Worm (Caenorhabditis elegans): Measurements from ENCODE around the gene srh-283.

The srh-283 gene

DNA sequence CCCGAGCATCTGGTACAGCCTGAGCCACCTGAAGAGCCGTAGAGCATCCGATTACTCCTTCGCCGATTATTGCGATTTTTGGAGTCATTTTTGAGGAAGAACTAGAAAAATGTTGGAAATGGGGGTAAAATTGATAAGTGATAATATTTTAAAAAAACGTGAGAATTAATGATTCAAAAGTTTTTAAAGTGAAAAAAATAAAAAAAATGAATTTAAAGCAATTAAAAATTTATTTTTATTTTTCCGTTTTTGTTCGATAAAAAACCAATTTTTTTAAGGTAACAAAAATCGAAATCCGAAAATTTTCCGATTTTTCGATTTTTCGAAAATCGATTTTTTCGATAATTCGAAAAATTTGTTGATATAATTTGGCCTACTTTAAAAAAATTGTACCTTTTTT lies 12.0 kb downstream of the srh-283 start, which contains the start of gene ddo-1:
Gene ddo-1 (minus strand): TSS at position 101 of the 400 bp plus-strand sequence.
- no peak for TF ChIP-seq hlh-1 (tag; optimal IDR thresholded peaks at IDR 0.05)
- TF ChIP-seq unc-62 (GFP tag; optimal IDR thresholded peaks at IDR 0.05): no peak
- no peak for TF ChIP-seq blmp-1 (tag; optimal IDR thresholded peaks at IDR 0.05)
- no peak for TF ChIP-seq lin-32 (GFP tag; optimal IDR thresholded peaks at IDR 0.05)
- no peak for TF ChIP-seq unc-39 (tag; optimal IDR thresholded peaks at IDR 0.05)
- no peak for TF ChIP-seq ham-2 (GFP tag; optimal IDR thresholded peaks at IDR 0.05)
- TF ChIP-seq zip-8 (tag; optimal IDR thresholded peaks at IDR 0.05): no peak

DNA sequence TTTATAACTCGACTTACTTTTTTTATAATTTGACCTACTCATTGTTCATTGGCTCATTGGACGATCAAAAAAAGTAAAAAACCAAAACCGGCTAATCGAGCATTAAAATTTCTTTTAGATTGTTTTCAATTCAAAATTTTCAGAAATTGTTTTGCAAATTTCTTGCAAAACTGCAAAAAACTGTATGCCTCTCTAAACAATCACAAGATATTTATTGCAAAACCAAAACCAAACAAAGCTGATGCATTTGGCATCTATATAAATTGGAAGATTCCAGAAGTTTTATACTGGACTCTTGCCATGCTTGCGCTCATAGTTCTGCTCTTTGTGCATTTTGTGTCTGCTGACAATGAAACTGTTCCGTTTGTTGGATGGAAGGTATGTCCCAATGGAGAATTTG lies 12.5 kb downstream of the srh-283 start, which contains the start of gene C47A10.12:
Gene C47A10.12 (plus strand): TSS at position 301 of the 400 bp plus-strand sequence.
- TF ChIP-seq ham-2 (GFP tag; optimal IDR thresholded peaks at IDR 0.05): no peak
- no peak for TF ChIP-seq elt-1 (tag; optimal IDR thresholded peaks at IDR 0.05; ENCODE audit: borderline replicate concordance, insufficient read depth)
- no peak for TF ChIP-seq ces-1 (GFP tag; optimal IDR thresholded peaks at IDR 0.05)
- TF ChIP-seq nhr-2 (tag; optimal IDR thresholded peaks at IDR 0.05): no peak
- TF ChIP-seq lsy-2 (tag; optimal IDR thresholded peaks at IDR 0.05): no peak
- no peak for TF ChIP-seq pha-4 (tag; optimal IDR thresholded peaks at IDR 0.05)
- TF ChIP-seq lin-32 (GFP tag; optimal IDR thresholded peaks at IDR 0.05): no peak
- TF ChIP-seq sem-2 (GFP tag; optimal IDR thresholded peaks at IDR 0.05): no peak
- no peak for TF ChIP-seq drap-1 (GFP tag; optimal IDR thresholded peaks at IDR 0.05)
- TF ChIP-seq ztf-11 (tag; optimal IDR thresholded peaks at IDR 0.05): no peak
- no peak for TF ChIP-seq cnd-1 (tag; optimal IDR thresholded peaks at IDR 0.05)
- no peak for TF ChIP-seq unc-62 (GFP tag; optimal IDR thresholded peaks at IDR 0.05)
- no peak for TF ChIP-seq M03D4.4 (tag; optimal IDR thresholded peaks at IDR 0.05)

- no peak for TF ChIP-seq tbx-8 (GFP tag; optimal IDR thresholded peaks at IDR 0.05)
- TF ChIP-seq ztf-11 (tag; optimal IDR thresholded peaks at IDR 0.05): no peak
- TF ChIP-seq nhr-12 (tag; optimal IDR thresholded peaks at IDR 0.05): no peak
- TF ChIP-seq ces-1 (GFP tag; optimal IDR thresholded peaks at IDR 0.05): no peak
- no peak for TF ChIP-seq ceh-83 (GFP tag; optimal IDR thresholded peaks at IDR 0.05)
- TF ChIP-seq lin-32 (GFP tag; optimal IDR thresholded peaks at IDR 0.05): no peak
- no peak for TF ChIP-seq nhr-2 (tag; optimal IDR thresholded peaks at IDR 0.05)
- TF ChIP-seq cnd-1 (tag; optimal IDR thresholded peaks at IDR 0.05): no peak
- no peak for TF ChIP-seq sptf-1 (tag; optimal IDR thresholded peaks at IDR 0.05)
- no peak for TF ChIP-seq blmp-1 (tag; optimal IDR thresholded peaks at IDR 0.05)
- no peak for TF ChIP-seq ceh-39 (tag; optimal IDR thresholded peaks at IDR 0.05)
- TF ChIP-seq snpc-4 (tag; optimal IDR thresholded peaks at IDR 0.05): no peak
- no peak for TF ChIP-seq nhr-28 (tag; optimal IDR thresholded peaks at IDR 0.05)
- no peak for TF ChIP-seq lin-13 (tag; optimal IDR thresholded peaks at IDR 0.05)
- no peak for TF ChIP-seq pha-4 (tag; optimal IDR thresholded peaks at IDR 0.05)
- TF ChIP-seq nhr-237 (tag; optimal IDR thresholded peaks at IDR 0.05): no peak
- TF ChIP-seq unc-120 (tag; optimal IDR thresholded peaks at IDR 0.05; ENCODE audit: poor library complexity, severe bottlenecking): no peak
- TF ChIP-seq sem-2 (GFP tag; optimal IDR thresholded peaks at IDR 0.05): no peak
Observed at ce11 chrV:17780285-17780684, 15.1 kb downstream of the srh-283 start.

ce11 chrV:17783542-17783941 lies 18.4 kb downstream of the srh-283 start, which contains the start of gene srab-12:
Gene srab-12, minus strand, starts transcription at chrV:17783642.
- no peak for TF ChIP-seq unc-39 (tag; optimal IDR thresholded peaks at IDR 0.05)
- TF ChIP-seq ceh-39 (tag; optimal IDR thresholded peaks at IDR 0.05): no peak
- TF ChIP-seq ces-1 (GFP tag; optimal IDR thresholded peaks at IDR 0.05): no peak
- TF ChIP-seq mep-1 (tag; optimal IDR thresholded peaks at IDR 0.05): no peak
- TF ChIP-seq lin-32 (GFP tag; optimal IDR thresholded peaks at IDR 0.05): no peak
- TF ChIP-seq bed-3 (GFP tag; optimal IDR thresholded peaks at IDR 0.05): no peak
- no peak for TF ChIP-seq snpc-4 (tag; optimal IDR thresholded peaks at IDR 0.05)

DNA sequence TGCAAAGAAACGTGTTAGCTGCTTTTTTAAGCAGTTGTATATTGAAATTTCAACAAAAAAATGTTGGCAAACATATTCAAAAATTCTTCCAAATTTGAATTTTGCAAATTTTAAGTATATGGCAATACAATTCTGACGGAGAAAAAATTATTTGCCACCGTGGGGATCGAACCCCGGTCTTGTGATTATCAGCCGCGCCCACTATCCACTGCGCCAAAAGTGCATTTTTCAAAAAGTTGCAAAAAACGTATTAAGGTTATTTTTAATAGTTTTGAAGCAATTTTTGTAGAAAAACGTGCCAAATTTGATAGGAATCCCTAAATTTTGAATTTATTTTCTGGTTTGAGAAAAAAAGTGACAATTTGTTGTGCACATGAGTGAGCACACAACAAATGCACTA lies 19.2 kb downstream of the srh-283 start:
- TF ChIP-seq cnd-1 (tag; optimal IDR thresholded peaks at IDR 0.05): no peak
- TF ChIP-seq flh-1 (GFP tag; optimal IDR thresholded peaks at IDR 0.05): no peak
- TF ChIP-seq nhr-2 (tag; optimal IDR thresholded peaks at IDR 0.05): no peak
- no peak for TF ChIP-seq ces-1 (GFP tag; optimal IDR thresholded peaks at IDR 0.05)
- no peak for TF ChIP-seq nhr-12 (tag; optimal IDR thresholded peaks at IDR 0.05)
- TF ChIP-seq nhr-237 (tag; optimal IDR thresholded peaks at IDR 0.05): no peak
- TF ChIP-seq pha-4 (tag; optimal IDR thresholded peaks at IDR 0.05): no peak
- no peak for TF ChIP-seq mab-5 (tag; optimal IDR thresholded peaks at IDR 0.05)
- no peak for TF ChIP-seq lin-32 (GFP tag; optimal IDR thresholded peaks at IDR 0.05)
- no peak for TF ChIP-seq nhr-76 (tag; optimal IDR thresholded peaks at IDR 0.05)
- TF ChIP-seq hlh-1 (tag; optimal IDR thresholded peaks at IDR 0.05): no peak
- TF ChIP-seq drap-1 (GFP tag; optimal IDR thresholded peaks at IDR 0.05): no peak
- no peak for TF ChIP-seq elt-1 (tag; optimal IDR thresholded peaks at IDR 0.05; ENCODE audit: borderline replicate concordance, insufficient read depth)
- TF ChIP-seq nhr-28 (tag; optimal IDR thresholded peaks at IDR 0.05): no peak

Data from whole organism, mixed stage, embryonic.